Worm (Caenorhabditis elegans): Measurements from ENCODE around the gene cal-5.

Gene cal-5

ce11 chrX:5106187-5106694 is 28.5 kb upstream of the cal-5 start (continued):
- no peak for TF ChIP-seq athp-1 (tag; optimal IDR thresholded peaks at IDR 0.05)
- TF ChIP-seq F57A8.1 (GFP tag; optimal IDR thresholded peaks at IDR 0.05) = no peak
- TF ChIP-seq F49E8.2 (tag; optimal IDR thresholded peaks at IDR 0.05; ENCODE audit: insufficient read depth) = no peak
- no peak; the same call in 1 of the 2 replicates for TF ChIP-seq hmg-20 (GFP tag; IDR thresholded peaks at IDR 0.05)
- no peak for TF ChIP-seq lin-26 (GFP tag; IDR thresholded peaks at IDR 0.05)
- TF ChIP-seq nfya-1 (tag; optimal IDR thresholded peaks at IDR 0.05; ENCODE audit: borderline replicate concordance, insufficient read depth) = no peak

ce11 chrX:5105703-5106102 is 27.9 kb upstream of the cal-5 start:
- no peak for TF ChIP-seq madf-8 (GFP tag; conservative IDR thresholded peaks at IDR 0.05)
- peak; percentile 2 for TF ChIP-seq tbp1 (GFP tag; optimal IDR thresholded peaks at IDR 0.05)
- TF ChIP-seq C06A6.2 (GFP tag; conservative IDR thresholded peaks at IDR 0.05) = no peak
- peak; percentile 5; the same call in 1 of the 2 replicates for TF ChIP-seq mcd-1 (GFP tag; IDR thresholded peaks at IDR 0.05)
- TF ChIP-seq F39B2.1 (GFP tag; IDR thresholded peaks at IDR 0.05) = no peak
- TF ChIP-seq ztf-28 (GFP tag; IDR thresholded peaks at IDR 0.05) = no peak
- TF ChIP-seq nhr-90 (tag; optimal IDR thresholded peaks at IDR 0.05) = peak; percentile 73
- peak; percentile 0; the same call in 1 of the 2 replicates for TF ChIP-seq B0336.3 (GFP tag; IDR thresholded peaks at IDR 0.05)
- TF ChIP-seq Y95B8A.8 (GFP tag; IDR thresholded peaks at IDR 0.05) = 0 out of 2 replicates have a peak, but pooled peaks have one; percentile 10
- peak; percentile 85; the same call in 1 of the 2 replicates for TF ChIP-seq F37B4.10 (GFP tag; IDR thresholded peaks at IDR 0.05)
- 0 out of 2 replicates have a peak, but pooled peaks have one; percentile 8 for TF ChIP-seq pbrm-1 (GFP tag; IDR thresholded peaks at IDR 0.05)
- TF ChIP-seq ztf-25 (GFP tag; IDR thresholded peaks at IDR 0.05) = no peak
- no peak for TF ChIP-seq madf-6 (GFP tag; IDR thresholded peaks at IDR 0.05)
- peak; percentile 62 for TF ChIP-seq ZK185.1 (tag; optimal IDR thresholded peaks at IDR 0.05; ENCODE audit: poor library complexity, severe bottlenecking)
- peak; percentile 43; the same call in 1 of the 2 replicates for TF ChIP-seq zfh-2 (GFP tag; conservative IDR thresholded peaks at IDR 0.05)
- TF ChIP-seq Y56A3A.18 (GFP tag; IDR thresholded peaks at IDR 0.05) = peak; percentile 13; the same call in 1 of the 2 replicates
- no peak for TF ChIP-seq snpc-4 (GFP tag; optimal IDR thresholded peaks at IDR 0.05)
- TF ChIP-seq snpc-4 (tag; optimal IDR thresholded peaks at IDR 0.05) = no peak
- TF ChIP-seq B0261.1 (tag; optimal IDR thresholded peaks at IDR 0.05) = no peak
- no peak for TF ChIP-seq lsl-1 (GFP tag; optimal IDR thresholded peaks at IDR 0.05)
- no peak for TF ChIP-seq zim-3 (tag; optimal IDR thresholded peaks at IDR 0.05)
- 0 out of 2 replicates have a peak, but pooled peaks have one; percentile 23 for TF ChIP-seq egl-44 (GFP tag; IDR thresholded peaks at IDR 0.05)

ce11 chrX:5103422-5103821 is 25.7 kb upstream of the cal-5 start:
- TF ChIP-seq F57A8.1 (GFP tag; optimal IDR thresholded peaks at IDR 0.05) = no peak
- TF ChIP-seq F57C9.4 (tag; optimal IDR thresholded peaks at IDR 0.05) = no peak
- no peak for TF ChIP-seq mxl-1 (tag; optimal IDR thresholded peaks at IDR 0.05)
- TF ChIP-seq ZK185.1 (tag; optimal IDR thresholded peaks at IDR 0.05; ENCODE audit: poor library complexity, severe bottlenecking) = peak; percentile 59
- no peak for TF ChIP-seq lsy-27 (tag; optimal IDR thresholded peaks at IDR 0.05; ENCODE audit: borderline replicate concordance, insufficient read depth)
- TF ChIP-seq Y56A3A.18 (GFP tag; IDR thresholded peaks at IDR 0.05) = 0 out of 2 replicates have a peak, but pooled peaks have one; percentile 77
- no peak for TF ChIP-seq mel-28 (tag; optimal IDR thresholded peaks at IDR 0.05; ENCODE audit: borderline replicate concordance)
- TF ChIP-seq ama-1 (optimal IDR thresholded peaks at IDR 0.05) = no peak
- TF ChIP-seq ama-1 (GFP tag; optimal IDR thresholded peaks at IDR 0.05) = no peak
- TF ChIP-seq sea-2 (GFP tag; IDR thresholded peaks at IDR 0.05) = no peak
- no peak for TF ChIP-seq ceh-40 (GFP tag; IDR thresholded peaks at IDR 0.05)
- TF ChIP-seq ceh-79 (tag; optimal IDR thresholded peaks at IDR 0.05) = no peak
- no peak for TF ChIP-seq aptf-2 (GFP tag; conservative IDR thresholded peaks at IDR 0.05)
- no peak for TF ChIP-seq dpff-1 (tag; optimal IDR thresholded peaks at IDR 0.05)
- TF ChIP-seq aptf-3 (GFP tag; IDR thresholded peaks at IDR 0.05) = no peak
- no peak for TF ChIP-seq cebp-2 (GFP tag; IDR thresholded peaks at IDR 0.05)
- no peak for TF ChIP-seq B0035.1 (tag; optimal IDR thresholded peaks at IDR 0.05)
- TF ChIP-seq B0336.3 (GFP tag; IDR thresholded peaks at IDR 0.05) = no peak
- TF ChIP-seq T26A5.8 (tag; optimal IDR thresholded peaks at IDR 0.05) = no peak
- TF ChIP-seq let-526 (GFP tag; IDR thresholded peaks at IDR 0.05) = no peak
- TF ChIP-seq tbp1 (GFP tag; optimal IDR thresholded peaks at IDR 0.05) = no peak
- no peak for TF ChIP-seq Y79H2A.3 (GFP tag; conservative IDR thresholded peaks at IDR 0.05)
- TF ChIP-seq ceh-91 (GFP tag; IDR thresholded peaks at IDR 0.05) = 0 out of 2 replicates have a peak, but pooled peaks have one; percentile 16
- peak; percentile 34 for TF ChIP-seq nhr-90 (tag; optimal IDR thresholded peaks at IDR 0.05)
